Fruit fly (Drosophila melanogaster) Kc167 (cell line): ENCODE results near the gene ND-ACP.

Experiments used
- Myc ChIP-seq: fragments of >200 bp; optimal IDR thresholded peaks from 2 replicates; lab custom pipeline; 2017; ENCODE audit warnings: missing external identifiers
- Sin3A ChIP-seq: fragments of >200 bp; optimal IDR thresholded peaks from 2 replicates; lab custom pipeline; 2018; ENCODE audit warnings: missing external identifiers
- h ChIP-seq: fragments of >200 bp; optimal IDR thresholded peaks from 3 replicates; lab custom pipeline; 2018; ENCODE audit warnings: missing external identifiers
- insv ChIP-seq: fragments of >200 bp; optimal IDR thresholded peaks from 3 replicates; lab custom pipeline; 2018; ENCODE audit warnings: missing external identifiers
- ttk ChIP-seq: sonication (Bioruptor generic); optimal IDR thresholded peaks from 2 replicates; lab custom pipeline; 2017; ENCODE audit warnings: missing external identifiers

- no peak for TF ChIP-seq Myc (lab: Kevin White, UChicago)
- no peak for TF ChIP-seq ttk (lab: Kevin White, UChicago)
- TF ChIP-seq insv (lab: Kevin White, UChicago): no peak
- TF ChIP-seq Sin3A: no peak
- no peak for TF ChIP-seq h (lab: Kevin White, UChicago)
These were observed 5.0 kb downstream of the ND-ACP start, which contains the start of the genes Hmbs and CG2211 for dm6 chr3L:1334571-1335427.
